Worm (Caenorhabditis elegans) whole organism, early embryonic: ENCODE measurements around the gene mif-2.

Experiments
- B0310.2 ChIP-seq: sonication (generic microtip); optimal IDR thresholded peaks from 2 replicates; lab custom pipeline; 2016; ENCODE audit warnings: mild to moderate bottlenecking, missing genetic modification characterization, missing compliant biosample characterization
- F13C5.2 ChIP-seq: sonication (generic microtip); optimal IDR thresholded peaks from 2 replicates; lab custom pipeline; 2017; ENCODE audit warnings: mild to moderate bottlenecking, missing genetic modification characterization, inconsistent platforms, missing compliant biosample characterization
- aly-1 ChIP-seq: sonication (generic microtip); optimal IDR thresholded peaks from 2 replicates; lab custom pipeline; 2016; ENCODE audit warnings: missing genetic modification characterization, missing compliant biosample characterization
- ama-1 ChIP-seq: fragments of 150-350 bp; optimal IDR thresholded peaks from 2 replicates; lab custom pipeline; 2014
- ceh-13 ChIP-seq: fragments of 200-800 bp; sonication (Bioruptor generic); optimal IDR thresholded peaks from 2 replicates; lab custom pipeline; 2018; ENCODE audit warnings: mild to moderate bottlenecking, missing genetic modification characterization, missing compliant biosample characterization
- ceh-36 ChIP-seq: sonication (generic microtip); optimal IDR thresholded peaks from 2 replicates; lab custom pipeline; 2016; ENCODE audit warnings: missing genetic modification characterization, inconsistent platforms, missing compliant biosample characterization
- hmbx-1 ChIP-seq: sonication (generic microtip); optimal IDR thresholded peaks from 2 replicates; lab custom pipeline; 2016; ENCODE audit warnings: mild to moderate bottlenecking, missing genetic modification characterization, missing compliant biosample characterization
- hnd-1 ChIP-seq: sonication (generic microtip); optimal IDR thresholded peaks from 2 replicates; lab custom pipeline; 2016; ENCODE audit warnings: missing genetic modification characterization, missing compliant biosample characterization
- tbx-11 ChIP-seq: fragments of 200-800 bp; sonication (Bioruptor generic); IDR thresholded peaks from 2 replicates; pipeline ENCODE4 v1.3.6; 2022; ENCODE audit warnings: missing genetic modification characterization, missing compliant biosample characterization
- tbx-37 ChIP-seq: fragments of 200-800 bp; sonication (Bioruptor generic); conservative IDR thresholded peaks from 2 replicates; pipeline ENCODE4 v1.3.6; 2022; ENCODE audit warnings: missing genetic modification reagents, missing genetic modification characterization, missing compliant biosample characterization
- tra-4 ChIP-seq: sonication (generic microtip); optimal IDR thresholded peaks from 2 replicates; lab custom pipeline; 2017; ENCODE audit warnings: missing genetic modification characterization, missing compliant biosample characterization

- TF ChIP-seq tbx-37 (no peak), hmbx-1 (tag; lab: Kevin White, UChicago) (no peak), B0310.2 (tag; lab: Kevin White, UChicago) (no peak), hnd-1 (tag; lab: Kevin White, UChicago) (no peak), aly-1 (tag; lab: Kevin White, UChicago) (no peak), ceh-36 (tag; lab: Kevin White, UChicago) (no peak), F13C5.2 (tag; lab: Kevin White, UChicago) (no peak), ceh-13 (no peak), tra-4 (tag; lab: Kevin White, UChicago) (no peak), tbx-11 (GFP tag; lab: Robert Waterston, UW) (no peak), ama-1 (lab: Kevin White, UChicago) (no peak)
Measured at ce11 chrV:11951227-11951626, 27.0 kb downstream of the mif-2 start.
